Fruit fly (Drosophila melanogaster) whole organism, embryonic: ENCODE data around the gene CG15764.

Experiments used
- Ada2b ChIP-seq: fragments of 200-800 bp; sonication (Bioruptor generic); IDR thresholded peaks from 2 replicates; pipeline ENCODE4 v1.3.6; 2022; ENCODE audit warnings: missing biosample characterization, missing genetic modification characterization
- Antp ChIP-seq: fragments of 200-800 bp; sonication (Bioruptor generic); optimal IDR thresholded peaks from 3 replicates; lab custom pipeline; 2016; ENCODE audit warnings: missing biosample characterization, missing genetic modification characterization
- B-H2 ChIP-seq: fragments of 200-800 bp; sonication (Bioruptor generic); optimal IDR thresholded peaks from 2 replicates; lab custom pipeline; 2018; ENCODE audit warnings: missing biosample characterization, mild to moderate bottlenecking, missing genetic modification characterization
- CG10959 ChIP-seq: fragments of 200-800 bp; sonication (Bioruptor generic); IDR thresholded peaks from 2 replicates; pipeline ENCODE4 v1.3.6; 2022; ENCODE audit warnings: missing biosample characterization, missing genetic modification characterization
- CG11695 ChIP-seq: fragments of 200-800 bp; sonication (Bioruptor generic); IDR thresholded peaks from 3 replicates; pipeline ENCODE4 v1.3.6; 2022; ENCODE audit warnings: missing biosample characterization, missing genetic modification characterization
- CG12236 ChIP-seq: fragments of 200-800 bp; sonication (Bioruptor generic); optimal IDR thresholded peaks from 2 replicates; lab custom pipeline; 2016; ENCODE audit warnings: missing biosample characterization, missing genetic modification characterization
- CG12391 ChIP-seq: fragments of 200-800 bp; sonication (Bioruptor generic); optimal IDR thresholded peaks from 3 replicates; lab custom pipeline; 2018; ENCODE audit warnings: missing biosample characterization, mild to moderate bottlenecking, missing genetic modification characterization, moderate library complexity
- CG14710 ChIP-seq: fragments of 200-800 bp; sonication (Bioruptor generic); optimal IDR thresholded peaks from 3 replicates; lab custom pipeline; 2019; ENCODE audit warnings: missing biosample characterization, mild to moderate bottlenecking, missing genetic modification characterization, moderate library complexity
- CG15269 ChIP-seq: fragments of 200-800 bp; sonication (Bioruptor generic); optimal IDR thresholded peaks from 2 replicates; lab custom pipeline; 2018; ENCODE audit warnings: missing biosample characterization, mild to moderate bottlenecking, missing genetic modification characterization, moderate library complexity
- CG15514 ChIP-seq: fragments of 200-800 bp; sonication (Bioruptor generic); optimal IDR thresholded peaks from 3 replicates; lab custom pipeline; 2017; ENCODE audit warnings: missing biosample characterization, missing genetic modification characterization, mild to moderate bottlenecking, moderate library complexity, missing genetic modification reagents
- CG18599 ChIP-seq: fragments of 200-800 bp; sonication (Bioruptor generic); optimal IDR thresholded peaks from 3 replicates; lab custom pipeline; 2017; ENCODE audit warnings: missing biosample characterization, missing genetic modification characterization, mild to moderate bottlenecking, moderate library complexity, missing genetic modification reagents
- CG2712 ChIP-seq: fragments of 200-800 bp; optimal IDR thresholded peaks from 3 replicates; lab custom pipeline; 2019; ENCODE audit warnings: missing biosample characterization, mild to moderate bottlenecking, missing genetic modification characterization, moderate library complexity
- CG2875 ChIP-seq: fragments of 200-800 bp; sonication (Bioruptor generic); optimal IDR thresholded peaks from 2 replicates; lab custom pipeline; 2017; ENCODE audit warnings: missing biosample characterization, mild to moderate bottlenecking, missing genetic modification characterization, missing genetic modification reagents
- CG31441 ChIP-seq: fragments of 200-800 bp; sonication (Bioruptor generic); IDR thresholded peaks from 2 replicates; pipeline ENCODE4 v1.3.6; 2022; ENCODE audit warnings: missing biosample characterization, missing genetic modification characterization
- CG32767 ChIP-seq: fragments of 200-800 bp; sonication (Bioruptor generic); IDR thresholded peaks from 2 replicates; pipeline ENCODE4 v1.3.6; 2022; ENCODE audit warnings: missing biosample characterization, missing genetic modification characterization
- CG34224 ChIP-seq: fragments of 200-800 bp; sonication (Bioruptor generic); IDR thresholded peaks from 3 replicates; pipeline ENCODE4 v1.3.6; 2022; ENCODE audit warnings: missing biosample characterization, missing genetic modification characterization; ENCODE audit not compliant: partially characterized antibody
- CG3847 ChIP-seq: fragments of 200-800 bp; sonication (Bioruptor generic); IDR thresholded peaks from 2 replicates; pipeline ENCODE4 v1.3.6; 2022; ENCODE audit warnings: missing biosample characterization, missing genetic modification characterization
- CG9215 ChIP-seq: fragments of 200-800 bp; sonication (Bioruptor generic); IDR thresholded peaks from 2 replicates; pipeline ENCODE4 v1.3.6; 2022; ENCODE audit warnings: missing biosample characterization, missing genetic modification characterization
- CG9797 ChIP-seq: fragments of 200-800 bp; sonication (Bioruptor generic); optimal IDR thresholded peaks from 3 replicates; lab custom pipeline; 2018; ENCODE audit warnings: missing biosample characterization, mild to moderate bottlenecking, missing genetic modification characterization
- CG9876 ChIP-seq: fragments of 200-800 bp; sonication (Bioruptor generic); optimal IDR thresholded peaks from 2 replicates; lab custom pipeline; 2016; ENCODE audit warnings: missing biosample characterization, missing genetic modification characterization
- D19A ChIP-seq: fragments of 200-800 bp; optimal IDR thresholded peaks from 3 replicates; lab custom pipeline; 2019; ENCODE audit warnings: missing biosample characterization, mild to moderate bottlenecking, missing genetic modification characterization, moderate library complexity
- Deaf1 ChIP-seq: fragments of 200-800 bp; optimal IDR thresholded peaks from 3 replicates; lab custom pipeline; 2019; ENCODE audit warnings: missing biosample characterization, mild to moderate bottlenecking, missing genetic modification characterization, moderate library complexity
- Dek ChIP-seq: fragments of 200-800 bp; sonication (Bioruptor generic); optimal IDR thresholded peaks from 3 replicates; lab custom pipeline; 2019; ENCODE audit warnings: missing biosample characterization, mild to moderate bottlenecking, missing genetic modification characterization, moderate library complexity
- Hr51 ChIP-seq, 2 experiments: fragments of 200-800 bp; sonication (Bioruptor generic); optimal IDR thresholded peaks; 2 replicates in 1 of 2; 3 replicates in 1 of 2; lab custom pipeline; 2016 to 2018; ENCODE audit warnings: missing biosample characterization in 2 of 2, missing genetic modification characterization in 2 of 2, mild to moderate bottlenecking in 1 of 2, moderate library complexity in 1 of 2
- NFAT ChIP-seq: fragments of 200-800 bp; sonication (Bioruptor generic); IDR thresholded peaks from 2 replicates; pipeline ENCODE4 v1.3.6; 2022; ENCODE audit warnings: missing biosample characterization, missing genetic modification characterization
- Sox102F ChIP-seq: fragments of 200-800 bp; sonication (Bioruptor generic); optimal IDR thresholded peaks from 2 replicates; lab custom pipeline; 2018; ENCODE audit warnings: missing biosample characterization, mild to moderate bottlenecking, missing genetic modification characterization, moderate library complexity
- TFAM ChIP-seq: fragments of 200-800 bp; sonication (Bioruptor generic); optimal IDR thresholded peaks from 2 replicates; lab custom pipeline; 2017; ENCODE audit warnings: missing biosample characterization, missing genetic modification characterization, inconsistent platforms
- Xrp1 ChIP-seq: fragments of 200-800 bp; sonication (Bioruptor generic); IDR thresholded peaks from 2 replicates; pipeline ENCODE4 v1.3.6; 2022; ENCODE audit warnings: missing biosample characterization, missing genetic modification characterization
- bcd ChIP-seq: fragments of 200-800 bp; sonication (Bioruptor generic); optimal IDR thresholded peaks from 2 replicates; lab custom pipeline; 2017; ENCODE audit warnings: missing biosample characterization, mild to moderate bottlenecking, missing genetic modification characterization
- bsh ChIP-seq, 2 experiments: fragments of 200-800 bp; sonication (Bioruptor generic); optimal IDR thresholded peaks; 2 replicates each; lab custom pipeline; 2017 to 2018; ENCODE audit warnings: mild to moderate bottlenecking in 2 of 2, missing biosample characterization in 2 of 2, missing genetic modification characterization in 2 of 2, moderate library complexity in 1 of 2
- chif ChIP-seq, 2 experiments: fragments of 200-800 bp; sonication (Bioruptor generic); optimal IDR thresholded peaks; 3 replicates each; lab custom pipeline; 2016; ENCODE audit warnings: missing biosample characterization in 2 of 2, missing genetic modification characterization in 2 of 2
- dmrt99B ChIP-seq: fragments of 200-800 bp; sonication (Bioruptor generic); optimal IDR thresholded peaks from 2 replicates; lab custom pipeline; 2018; ENCODE audit warnings: missing biosample characterization, mild to moderate bottlenecking, missing genetic modification characterization, moderate library complexity
- eyg ChIP-seq: fragments of 200-800 bp; sonication (Bioruptor generic); optimal IDR thresholded peaks from 3 replicates; lab custom pipeline; 2016; ENCODE audit warnings: missing biosample characterization, missing genetic modification characterization
- fd96Cb ChIP-seq: fragments of 200-800 bp; sonication (Bioruptor generic); optimal IDR thresholded peaks from 2 replicates; lab custom pipeline; 2018; ENCODE audit warnings: missing biosample characterization, mild to moderate bottlenecking, missing genetic modification characterization, moderate library complexity
- fru ChIP-seq: fragments of >200 bp; optimal IDR thresholded peaks from 2 replicates; lab custom pipeline; 2017
- gem ChIP-seq: fragments of 200-800 bp; sonication (Bioruptor generic); optimal IDR thresholded peaks from 2 replicates; lab custom pipeline; 2019; ENCODE audit warnings: missing biosample characterization, mild to moderate bottlenecking, missing genetic modification characterization, moderate library complexity
- hth ChIP-seq: fragments of >200 bp; optimal IDR thresholded peaks from 2 replicates; lab custom pipeline; 2017; ENCODE audit warnings: inconsistent platforms
- insv ChIP-seq, 2 experiments: fragments of 200-800 bp; sonication (Bioruptor generic); optimal IDR thresholded peaks; 3 replicates each; lab custom pipeline; 2016 to 2018; ENCODE audit warnings: missing biosample characterization in 2 of 2, missing genetic modification characterization in 2 of 2
- kah ChIP-seq: fragments of 200-800 bp; sonication (Bioruptor generic); optimal IDR thresholded peaks from 2 replicates; lab custom pipeline; 2018; ENCODE audit warnings: missing biosample characterization, mild to moderate bottlenecking, missing genetic modification characterization
- lmd ChIP-seq: fragments of 200-800 bp; sonication (Bioruptor generic); IDR thresholded peaks from 2 replicates; pipeline ENCODE4 v1.3.6; 2022; ENCODE audit warnings: missing biosample characterization, missing genetic modification characterization
- nmo ChIP-seq: fragments of 200-800 bp; sonication (Bioruptor generic); optimal IDR thresholded peaks from 2 replicates; lab custom pipeline; 2018; ENCODE audit warnings: missing biosample characterization, mild to moderate bottlenecking, missing genetic modification characterization, moderate library complexity
- nom ChIP-seq: fragments of 200-800 bp; sonication (Bioruptor generic); optimal IDR thresholded peaks from 2 replicates; lab custom pipeline; 2017; ENCODE audit warnings: missing biosample characterization, missing genetic modification characterization, mild to moderate bottlenecking, moderate library complexity, missing genetic modification reagents
- onecut ChIP-seq: fragments of 200-800 bp; sonication (Bioruptor generic); IDR thresholded peaks from 2 replicates; pipeline ENCODE4 v1.3.6; 2022; ENCODE audit warnings: missing biosample characterization, missing genetic modification characterization
- phol ChIP-seq: fragments of 200-800 bp; sonication (Bioruptor generic); optimal IDR thresholded peaks from 3 replicates; lab custom pipeline; 2018; ENCODE audit warnings: missing biosample characterization, mild to moderate bottlenecking, missing genetic modification characterization, moderate library complexity
- prd ChIP-seq, 3 experiments: fragments of >200 bp in 2 of 3; fragments of 200-800 bp in 1 of 3; sonication (Bioruptor generic) in 1 of 3; optimal IDR thresholded peaks in 2 of 3; IDR thresholded peaks in 1 of 3; 2 replicates in 2 of 3; 3 replicates in 1 of 3; pipeline versions ENCODE4 v1.3.6 to Lab custom; 2017 to 2022; ENCODE audit warnings: missing biosample characterization in 1 of 3, missing genetic modification characterization in 1 of 3
- sob ChIP-seq: fragments of 200-800 bp; sonication (Bioruptor generic); IDR thresholded peaks from 2 replicates; pipeline ENCODE4 v1.3.6; 2022; ENCODE audit warnings: missing biosample characterization, missing genetic modification characterization
- unc-4 ChIP-seq: fragments of 200-800 bp; sonication (Bioruptor generic); IDR thresholded peaks from 2 replicates; pipeline ENCODE4 v1.3.6; 2022; ENCODE audit warnings: missing biosample characterization, missing genetic modification characterization; ENCODE audit not compliant: partially characterized antibody
- unpg ChIP-seq: fragments of 200-800 bp; sonication (Bioruptor generic); optimal IDR thresholded peaks from 3 replicates; lab custom pipeline; 2018; ENCODE audit warnings: missing biosample characterization, mild to moderate bottlenecking, missing genetic modification characterization, moderate library complexity
- vfl ChIP-seq: fragments of 200-800 bp; sonication (Bioruptor generic); optimal IDR thresholded peaks from 2 replicates; lab custom pipeline; 2016; ENCODE audit warnings: missing biosample characterization, missing genetic modification characterization
- zen ChIP-seq: fragments of 200-800 bp; sonication (Bioruptor generic); optimal IDR thresholded peaks from 3 replicates; lab custom pipeline; 2018; ENCODE audit warnings: missing biosample characterization, mild to moderate bottlenecking, missing genetic modification characterization, moderate library complexity

Gene CG15764

DNA sequence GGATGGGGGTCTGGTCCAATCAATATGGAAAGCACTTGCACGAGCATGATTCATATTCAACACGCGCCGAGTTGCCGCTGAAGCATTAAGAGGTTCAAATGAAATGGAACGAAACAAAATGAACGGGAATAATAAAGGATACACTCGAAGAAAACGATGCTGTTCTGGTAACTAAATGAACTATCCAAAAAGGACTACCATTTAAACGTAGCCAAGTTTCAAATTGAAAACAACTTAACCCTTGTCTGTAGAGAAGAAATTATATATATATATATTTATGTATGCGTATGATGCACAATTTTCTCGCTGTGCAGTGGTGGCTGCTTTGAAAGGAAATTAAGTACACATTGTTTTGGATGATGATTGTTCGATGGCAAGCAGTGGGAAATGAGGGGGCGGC, 16.2 kb upstream of the CG15764 start (continued):
- no peak for TF ChIP-seq Xrp1 (GFP tag; lab: Robert Waterston, UW)
- no peak for TF ChIP-seq vfl (GFP tag; lab: Kevin White, UChicago)
- TF ChIP-seq nmo (GFP tag; lab: Kevin White, UChicago), result no peak
- no peak for TF ChIP-seq CG9876
- 0 out of 2 replicates have a peak, but pooled peaks have one; percentile 27 for TF ChIP-seq CG31441 (GFP tag; lab: Robert Waterston, UW)
- no peak for TF ChIP-seq CG9797 (GFP tag; lab: Kevin White, UChicago)
- 0 out of 2 replicates have a peak, but pooled peaks have one; percentile 16 for TF ChIP-seq CG10959 (GFP tag; lab: Robert Waterston, UW)
- peak; percentile 8 for TF ChIP-seq CG15269 (tag; lab: Kevin White, UChicago)
- TF ChIP-seq Sox102F (GFP tag; lab: Kevin White, UChicago), result peak; percentile 16
- TF ChIP-seq Ada2b (GFP tag; lab: Robert Waterston, UW), result no peak
- TF ChIP-seq CG34224, result no peak
- peak; percentile 24 for TF ChIP-seq CG12391 (tag; lab: Kevin White, UChicago)
- no peak for TF ChIP-seq CG11695 (GFP tag; lab: Robert Waterston, UW)
- TF ChIP-seq phol (tag; lab: Kevin White, UChicago), result peak; percentile 18
- TF ChIP-seq fd96Cb (tag; lab: Kevin White, UChicago), result peak; percentile 14
- TF ChIP-seq CG12236 (GFP tag; lab: Kevin White, UChicago), result no peak
- TF ChIP-seq bsh (GFP tag; optimal IDR thresholded peaks at IDR 0.05; lab: Kevin White, UChicago), result peak in 1 of 2 experiments; percentile 20
- TF ChIP-seq chif (GFP tag; optimal IDR thresholded peaks at IDR 0.05; lab: Kevin White, UChicago), result no peak
- TF ChIP-seq eyg (GFP tag; lab: Kevin White, UChicago), result no peak
- TF ChIP-seq dmrt99B (tag; lab: Kevin White, UChicago), result peak; percentile 41
- TF ChIP-seq lmd, result no peak
- TF ChIP-seq gem (tag; lab: Kevin White, UChicago), result peak; percentile 45
- no peak for TF ChIP-seq Antp (GFP tag; lab: Kevin White, UChicago)
- TF ChIP-seq insv (GFP tag; optimal IDR thresholded peaks at IDR 0.05; lab: Kevin White, UChicago), result no peak
- no peak for TF ChIP-seq unc-4 (GFP tag; lab: Robert Waterston, UW)
- TF ChIP-seq TFAM (GFP tag; lab: Kevin White, UChicago), result no peak
- no peak for TF ChIP-seq sob
- peak; percentile 18 for TF ChIP-seq zen (tag; lab: Kevin White, UChicago)
- TF ChIP-seq NFAT (GFP tag; lab: Robert Waterston, UW), result no peak
- TF ChIP-seq CG2712, result peak; percentile 30
- no peak for TF ChIP-seq Dek (tag; lab: Kevin White, UChicago)
- TF ChIP-seq nom (GFP tag; lab: Kevin White, UChicago), result no peak
- peak; percentile 50 for TF ChIP-seq CG18599
- no peak for TF ChIP-seq fru (lab: Kevin White, UChicago)
- peak; percentile 0 for TF ChIP-seq CG15514 (GFP tag; lab: Kevin White, UChicago)
- no peak for TF ChIP-seq CG9215 (GFP tag; lab: Robert Waterston, UW)
- TF ChIP-seq CG3847 (GFP tag; lab: Robert Waterston, UW), result peak; percentile 9; the same call in 1 of the 2 replicates
- peak; percentile 10 for TF ChIP-seq unpg (GFP tag; lab: Kevin White, UChicago)
- TF ChIP-seq CG14710 (tag; lab: Kevin White, UChicago), result peak; percentile 2
- peak in 1 of 2 experiments; percentile 9 for TF ChIP-seq Hr51 (GFP tag; optimal IDR thresholded peaks at IDR 0.05; lab: Kevin White, UChicago)
- no peak for TF ChIP-seq bcd (GFP tag; lab: Kevin White, UChicago)
- no peak for TF ChIP-seq CG2875 (GFP tag; lab: Kevin White, UChicago)
- TF ChIP-seq onecut (GFP tag; lab: Robert Waterston, UW), result no peak
- TF ChIP-seq prd (optimal IDR thresholded peaks at IDR 0.05; lab: Kevin White, UChicago), result no peak
- TF ChIP-seq prd (GFP tag; IDR thresholded peaks at IDR 0.05; lab: Robert Waterston, UW), result peak; percentile 50; the same call in 2 of the 3 replicates
- no peak for TF ChIP-seq kah (GFP tag; lab: Kevin White, UChicago)
- no peak for TF ChIP-seq hth (lab: Kevin White, UChicago)
- no peak for TF ChIP-seq Deaf1 (tag; lab: Kevin White, UChicago)
- no peak for TF ChIP-seq CG32767 (GFP tag; lab: Robert Waterston, UW)
- no peak for TF ChIP-seq B-H2
- peak; percentile 0 for TF ChIP-seq D19A (tag; lab: Kevin White, UChicago)
